Fruit fly (Drosophila melanogaster) whole organism, embryonic: ENCODE measurements around the gene bt.
A peak's percentile ranks its signal among the peaks of the same experiment; 100 is the strongest.

ENCODE experiments used
- B-H2 ChIP-seq: fragments of 200-800 bp; sonication (Bioruptor generic); optimal IDR thresholded peaks from 2 replicates; lab custom pipeline; 2018; ENCODE audit warnings: missing biosample characterization, mild to moderate bottlenecking, missing genetic modification characterization
- CG10462 ChIP-seq: fragments of 200-800 bp; sonication (Bioruptor generic); optimal IDR thresholded peaks from 2 replicates; lab custom pipeline; 2016; ENCODE audit warnings: missing biosample characterization, missing genetic modification characterization
- CG10959 ChIP-seq: fragments of 200-800 bp; sonication (Bioruptor generic); IDR thresholded peaks from 2 replicates; pipeline ENCODE4 v1.3.6; 2022; ENCODE audit warnings: missing biosample characterization, missing genetic modification characterization
- CG12659 ChIP-seq: fragments of 200-800 bp; sonication (Bioruptor generic); optimal IDR thresholded peaks from 3 replicates; lab custom pipeline; 2017; ENCODE audit warnings: mild to moderate bottlenecking, missing biosample characterization, missing genetic modification reagents, missing genetic modification characterization
- CG12942 ChIP-seq: fragments of 200-800 bp; sonication (Bioruptor generic); optimal IDR thresholded peaks from 3 replicates; lab custom pipeline; 2016; ENCODE audit warnings: missing biosample characterization, missing genetic modification characterization
- CG13624 ChIP-seq: fragments of 200-800 bp; sonication (Bioruptor generic); optimal IDR thresholded peaks from 2 replicates; lab custom pipeline; 2016; ENCODE audit warnings: missing biosample characterization, missing genetic modification characterization
- CG14667 ChIP-seq: fragments of 200-800 bp; sonication (Bioruptor generic); IDR thresholded peaks from 2 replicates; pipeline ENCODE4 v1.3.6; 2022; ENCODE audit warnings: missing biosample characterization, missing genetic modification characterization
- CG14860 ChIP-seq: fragments of 200-800 bp; sonication (Bioruptor generic); IDR thresholded peaks from 3 replicates; pipeline ENCODE4 v1.3.6; 2022; ENCODE audit warnings: missing biosample characterization, missing genetic modification characterization; ENCODE audit not compliant: partially characterized antibody
- CG15479 ChIP-seq: fragments of 200-800 bp; sonication (Bioruptor generic); optimal IDR thresholded peaks from 3 replicates; lab custom pipeline; 2019; ENCODE audit warnings: missing biosample characterization, mild to moderate bottlenecking, missing genetic modification characterization, moderate library complexity
- CG16815 ChIP-seq: fragments of 200-800 bp; sonication (Bioruptor generic); optimal IDR thresholded peaks from 3 replicates; lab custom pipeline; 2017; ENCODE audit warnings: missing biosample characterization, mild to moderate bottlenecking, missing genetic modification characterization
- CG17829 ChIP-seq: fragments of 200-800 bp; optimal IDR thresholded peaks from 2 replicates; lab custom pipeline; 2019; ENCODE audit warnings: missing biosample characterization, mild to moderate bottlenecking, missing genetic modification characterization, moderate library complexity
- CG18764 ChIP-seq: fragments of 200-800 bp; sonication (Bioruptor generic); optimal IDR thresholded peaks from 3 replicates; lab custom pipeline; 2016; ENCODE audit warnings: missing biosample characterization, missing genetic modification characterization
- CG2129 ChIP-seq: fragments of 200-800 bp; sonication (Bioruptor generic); IDR thresholded peaks from 2 replicates; pipeline ENCODE4 v1.3.6; 2022; ENCODE audit warnings: missing biosample characterization, missing genetic modification characterization; ENCODE audit not compliant: partially characterized antibody
- CG32767 ChIP-seq: fragments of 200-800 bp; sonication (Bioruptor generic); IDR thresholded peaks from 2 replicates; pipeline ENCODE4 v1.3.6; 2022; ENCODE audit warnings: missing biosample characterization, missing genetic modification characterization
- CG3281 ChIP-seq: fragments of 200-800 bp; sonication (Bioruptor generic); optimal IDR thresholded peaks from 3 replicates; lab custom pipeline; 2017; ENCODE audit warnings: missing biosample characterization, mild to moderate bottlenecking, missing genetic modification characterization
- CG34376 ChIP-seq: fragments of 200-800 bp; sonication (Bioruptor generic); optimal IDR thresholded peaks from 2 replicates; lab custom pipeline; 2018; ENCODE audit warnings: missing biosample characterization, mild to moderate bottlenecking, missing genetic modification characterization
- CG34422 ChIP-seq: fragments of 200-800 bp; sonication (Bioruptor generic); IDR thresholded peaks from 3 replicates; pipeline ENCODE4 v1.3.6; 2022; ENCODE audit warnings: missing biosample characterization, missing genetic modification characterization
- CG4328 ChIP-seq: fragments of 200-800 bp; sonication (Bioruptor generic); optimal IDR thresholded peaks from 3 replicates; lab custom pipeline; 2017; ENCODE audit warnings: missing biosample characterization, missing genetic modification reagents, missing genetic modification characterization
- CG4707 ChIP-seq: fragments of 200-800 bp; sonication (Bioruptor generic); optimal IDR thresholded peaks from 2 replicates; lab custom pipeline; 2018; ENCODE audit warnings: missing biosample characterization, mild to moderate bottlenecking, missing genetic modification characterization, moderate library complexity
- CG4820 ChIP-seq: fragments of 200-800 bp; sonication (Bioruptor generic); optimal IDR thresholded peaks from 3 replicates; lab custom pipeline; 2016; ENCODE audit warnings: missing biosample characterization, missing genetic modification characterization
- Fer3 ChIP-seq: fragments of 200-800 bp; sonication (Bioruptor generic); optimal IDR thresholded peaks from 2 replicates; lab custom pipeline; 2018; ENCODE audit warnings: missing biosample characterization, mild to moderate bottlenecking, missing genetic modification characterization, moderate library complexity
- HLHmδ ChIP-seq: fragments of 200-800 bp; sonication (Bioruptor generic); optimal IDR thresholded peaks from 2 replicates; lab custom pipeline; 2018; ENCODE audit warnings: missing biosample characterization, mild to moderate bottlenecking, missing genetic modification characterization, moderate library complexity
- Hr51 ChIP-seq, 2 experiments: fragments of 200-800 bp; sonication (Bioruptor generic); optimal IDR thresholded peaks; 2 replicates in 1 of 2; 3 replicates in 1 of 2; lab custom pipeline; 2016 to 2018; ENCODE audit warnings: missing biosample characterization in 2 of 2, missing genetic modification characterization in 2 of 2, mild to moderate bottlenecking in 1 of 2, moderate library complexity in 1 of 2
- Lhr ChIP-seq: fragments of 200-800 bp; sonication (Bioruptor generic); optimal IDR thresholded peaks from 3 replicates; lab custom pipeline; 2017; ENCODE audit warnings: mild to moderate bottlenecking, missing biosample characterization, missing genetic modification reagents, missing genetic modification characterization
- Lim3 ChIP-seq: fragments of 200-800 bp; sonication (Bioruptor generic); IDR thresholded peaks from 2 replicates; pipeline ENCODE4 v1.3.6; 2022; ENCODE audit warnings: missing biosample characterization, missing genetic modification characterization
- MTF-1 ChIP-seq: fragments of 200-800 bp; sonication (Bioruptor generic); optimal IDR thresholded peaks from 2 replicates; lab custom pipeline; 2018; ENCODE audit warnings: missing biosample characterization, mild to moderate bottlenecking, missing genetic modification characterization, borderline replicate concordance
- Oli ChIP-seq: fragments of 200-800 bp; sonication (Bioruptor generic); optimal IDR thresholded peaks from 2 replicates; lab custom pipeline; 2018; ENCODE audit warnings: missing biosample characterization, mild to moderate bottlenecking, missing genetic modification characterization, moderate library complexity
- Opbp ChIP-seq: fragments of 200-800 bp; sonication (Bioruptor generic); IDR thresholded peaks from 3 replicates; pipeline ENCODE4 v1.3.6; 2022; ENCODE audit warnings: missing biosample characterization, missing genetic modification characterization; ENCODE audit not compliant: partially characterized antibody
- Six4 ChIP-seq: fragments of 200-800 bp; sonication (Bioruptor generic); optimal IDR thresholded peaks from 2 replicates; lab custom pipeline; 2016; ENCODE audit warnings: missing biosample characterization, missing genetic modification characterization
- Ssrp ChIP-seq: fragments of 200-800 bp; sonication (Bioruptor generic); optimal IDR thresholded peaks from 2 replicates; lab custom pipeline; 2018; ENCODE audit warnings: missing biosample characterization, mild to moderate bottlenecking, missing genetic modification characterization, moderate library complexity
- Xbp1 ChIP-seq: fragments of 200-800 bp; sonication (Bioruptor generic); optimal IDR thresholded peaks from 3 replicates; lab custom pipeline; 2016; ENCODE audit warnings: missing biosample characterization, mild to moderate bottlenecking, missing genetic modification characterization
- bowl ChIP-seq: fragments of 200-800 bp; sonication (Bioruptor generic); IDR thresholded peaks from 2 replicates; pipeline ENCODE4 v1.3.6; 2022; ENCODE audit warnings: missing biosample characterization, missing genetic modification characterization
- ci ChIP-seq: fragments of 200-800 bp; sonication (Bioruptor generic); IDR thresholded peaks from 3 replicates; pipeline ENCODE4 v1.3.6; 2022; ENCODE audit warnings: missing biosample characterization, missing genetic modification characterization
- en ChIP-seq: fragments of 200-800 bp; sonication (Bioruptor generic); optimal IDR thresholded peaks from 2 replicates; lab custom pipeline; 2016; ENCODE audit warnings: missing biosample characterization, missing genetic modification characterization
- esg ChIP-seq: fragments of 200-800 bp; sonication (Bioruptor generic); conservative IDR thresholded peaks from 2 replicates; pipeline ENCODE4 v1.3.6; 2022; ENCODE audit warnings: missing biosample characterization, missing genetic modification characterization
- lab ChIP-seq: fragments of 200-800 bp; sonication (Bioruptor generic); optimal IDR thresholded peaks from 3 replicates; lab custom pipeline; 2017; ENCODE audit warnings: missing biosample characterization, missing genetic modification characterization, mild to moderate bottlenecking, moderate library complexity, missing genetic modification reagents
- nau ChIP-seq: fragments of 200-800 bp; sonication (Bioruptor generic); optimal IDR thresholded peaks from 3 replicates; lab custom pipeline; 2017; ENCODE audit warnings: missing biosample characterization, mild to moderate bottlenecking, missing genetic modification characterization, missing genetic modification reagents
- oc ChIP-seq: fragments of 200-800 bp; sonication (Bioruptor generic); optimal IDR thresholded peaks from 2 replicates; lab custom pipeline; 2018; ENCODE audit warnings: missing biosample characterization, mild to moderate bottlenecking, missing genetic modification characterization, moderate library complexity
- pita ChIP-seq: fragments of 200-800 bp; sonication (Bioruptor generic); optimal IDR thresholded peaks from 2 replicates; lab custom pipeline; 2017; ENCODE audit warnings: missing biosample characterization, mild to moderate bottlenecking, missing genetic modification characterization
- rib ChIP-seq: fragments of 200-800 bp; sonication (Bioruptor generic); IDR thresholded peaks from 2 replicates; pipeline ENCODE4 v1.3.6; 2022; ENCODE audit warnings: missing biosample characterization, missing genetic modification characterization
- slbo ChIP-seq: fragments of 200-800 bp; sonication (Bioruptor generic); IDR thresholded peaks from 2 replicates; pipeline ENCODE4 v1.3.6; 2022; ENCODE audit warnings: missing biosample characterization, missing genetic modification characterization
- sna ChIP-seq: fragments of 200-800 bp; sonication (Bioruptor generic); IDR thresholded peaks from 2 replicates; pipeline ENCODE4 v1.3.6; 2022; ENCODE audit warnings: missing biosample characterization, missing genetic modification characterization; ENCODE audit not compliant: partially characterized antibody
- sug ChIP-seq: fragments of 200-800 bp; optimal IDR thresholded peaks from 2 replicates; lab custom pipeline; 2019; ENCODE audit warnings: missing biosample characterization, mild to moderate bottlenecking, missing genetic modification characterization, moderate library complexity
- tio ChIP-seq: fragments of 200-800 bp; sonication (Bioruptor generic); optimal IDR thresholded peaks from 2 replicates; lab custom pipeline; 2017; ENCODE audit warnings: missing biosample characterization, missing genetic modification characterization, inconsistent platforms
- toy ChIP-seq: fragments of 200-800 bp; sonication (Bioruptor generic); IDR thresholded peaks from 2 replicates; pipeline ENCODE4 v1.3.6; 2022; ENCODE audit warnings: missing biosample characterization, missing genetic modification characterization
- tx ChIP-seq: fragments of 200-800 bp; sonication (Bioruptor generic); optimal IDR thresholded peaks from 2 replicates; lab custom pipeline; 2016; ENCODE audit warnings: missing biosample characterization, missing genetic modification characterization
- unpg ChIP-seq: fragments of 200-800 bp; sonication (Bioruptor generic); optimal IDR thresholded peaks from 3 replicates; lab custom pipeline; 2018; ENCODE audit warnings: missing biosample characterization, mild to moderate bottlenecking, missing genetic modification characterization, moderate library complexity

Gene bt

dm6 chr4:807422-808391, 83.5 kb downstream of the bt start (continued):
- TF ChIP-seq Lhr (GFP tag; lab: Kevin White, UChicago) (peak; percentile 51), nau (peak; percentile 63), slbo (GFP tag; lab: Robert Waterston, UW) (peak; percentile 78), CG2129 (GFP tag; lab: Robert Waterston, UW) (no peak), CG17829 (tag; lab: Kevin White, UChicago) (peak; percentile 68), CG12942 (GFP tag; lab: Kevin White, UChicago) (peak; percentile 84), CG16815 (peak; percentile 84), CG4328 (GFP tag; lab: Kevin White, UChicago) (peak; percentile 75), lab (no peak), Oli (tag; lab: Kevin White, UChicago) (peak; percentile 92), Opbp (GFP tag; lab: Robert Waterston, UW) (no peak), esg (GFP tag; lab: Robert Waterston, UW) (no peak; the same call in 1 of the 2 replicates), Xbp1 (peak; percentile 82), tio (peak; percentile 93), HLHmδ (GFP tag; lab: Kevin White, UChicago) (no peak), CG34376 (GFP tag; lab: Kevin White, UChicago) (peak; percentile 48), en (GFP tag; lab: Kevin White, UChicago) (peak; percentile 75), sna (no peak), CG3281 (GFP tag; lab: Kevin White, UChicago) (peak; percentile 79), Lim3 (GFP tag; lab: Robert Waterston, UW) (no peak), rib (GFP tag; lab: Robert Waterston, UW) (no peak), CG12659 (peak; percentile 90), CG14667 (no peak), CG15479 (GFP tag; lab: Kevin White, UChicago) (no peak), B-H2 (peak; percentile 22), CG13624 (GFP tag; lab: Kevin White, UChicago) (peak; percentile 72), CG14860 (GFP tag; lab: Robert Waterston, UW) (no peak), unpg (peak; percentile 75), toy (GFP tag; lab: Robert Waterston, UW) (no peak), Six4 (GFP tag; lab: Kevin White, UChicago) (peak; percentile 83), pita (no peak), tx (GFP tag; lab: Kevin White, UChicago) (peak; percentile 87), Ssrp (no peak), CG4820 (peak; percentile 72), Hr51 (GFP tag; optimal IDR thresholded peaks at IDR 0.05; lab: Kevin White, UChicago) (peak in 1 of 2 experiments; percentile 74), CG32767 (GFP tag; lab: Robert Waterston, UW) (peak; percentile 68; the same call in 1 of the 2 replicates), MTF-1 (GFP tag; lab: Kevin White, UChicago) (no peak), CG10959 (GFP tag; lab: Robert Waterston, UW) (no peak), ci (GFP tag; lab: Robert Waterston, UW) (no peak), oc (tag; lab: Kevin White, UChicago) (no peak), bowl (GFP tag; lab: Robert Waterston, UW) (no peak), sug (no peak), Fer3 (tag; lab: Kevin White, UChicago) (no peak), CG4707 (GFP tag; lab: Kevin White, UChicago) (peak; percentile 39), CG10462 (GFP tag; lab: Kevin White, UChicago) (peak; percentile 86), CG34422 (GFP tag; lab: Robert Waterston, UW) (no peak), CG18764 (GFP tag; lab: Kevin White, UChicago) (peak; percentile 60)
